Worm (Caenorhabditis elegans) whole organism, L4/young adult: ENCODE data around the gene srz-44.

Experiments
- W03F9.2 ChIP-seq: fragments of 150-350 bp; optimal IDR thresholded peaks from 2 replicates; lab custom pipeline; 2014; ENCODE audit warnings: missing biosample characterization, missing genetic modification characterization
- dao-5 ChIP-seq: sonication (generic microtip); optimal IDR thresholded peaks from 2 replicates; lab custom pipeline; 2016; ENCODE audit warnings: missing genotype, missing genetic modification characterization, moderate library complexity, missing compliant biosample characterization
- him-1 ChIP-seq: sonication (generic microtip); optimal IDR thresholded peaks from 2 replicates; lab custom pipeline; 2016; ENCODE audit warnings: missing genotype, missing genetic modification reagents, missing genetic modification characterization, missing compliant biosample characterization

- no peak for TF ChIP-seq him-1
- no peak for TF ChIP-seq dao-5 (tag; lab: Kevin White, UChicago)
- TF ChIP-seq W03F9.2 (tag; lab: Kevin White, UChicago) = no peak
These were observed 33.7 kb downstream of the srz-44 start, which contains the start of gene fbxa-154 for ce11 chrV:15605045-15605444.
